Worm (Caenorhabditis elegans): Measurements from ENCODE around the gene mrp-7.
"Not testable (repeated sequence)": the region's sequence is repeated elsewhere in the genome, so short reads cannot be mapped to it uniquely, and the experiment has no call there.

The mrp-7 gene

ce11 chrV:19691954-19692353 is 17.3 kb downstream of the mrp-7 start:
- TF ChIP-seq lsy-2 (tag; optimal IDR thresholded peaks at IDR 0.05) (no peak), alr-1 (tag; optimal IDR thresholded peaks at IDR 0.05; ENCODE audit: borderline replicate concordance) (no peak), fkh-10 (GFP tag; optimal IDR thresholded peaks at IDR 0.05) (no peak), nhr-12 (tag; optimal IDR thresholded peaks at IDR 0.05) (no peak), nhr-90 (tag; optimal IDR thresholded peaks at IDR 0.05; ENCODE audit: poor library complexity) (no peak), nhr-76 (tag; optimal IDR thresholded peaks at IDR 0.05) (no peak)

ce11 chrV:19697348-19698172 is 22.9 kb downstream of the mrp-7 start, which contains the start of the genes Y43F8C.13 and ani-3:
Y43F8C.13 (minus strand) TSS chrV:19697398.
ani-3 (plus strand) TSS chrV:19697732.
- TF ChIP-seq ztf-4 (tag; optimal IDR thresholded peaks at IDR 0.05) (no peak), ceh-82 (tag; optimal IDR thresholded peaks at IDR 0.05) (no peak), grh-1 (GFP tag; IDR thresholded peaks at IDR 0.05) (no peak), lin-35 (GFP tag; optimal IDR thresholded peaks at IDR 0.05) (peak in 1 of 2 experiments; percentile 41), elt-2 (tag; optimal IDR thresholded peaks at IDR 0.05) (peak; percentile 72), fkh-8 (tag; optimal IDR thresholded peaks at IDR 0.05) (no peak), dpl-1 (GFP tag; optimal IDR thresholded peaks at IDR 0.05) (no peak), hlh-17 (GFP tag; optimal IDR thresholded peaks at IDR 0.05; ENCODE audit: borderline replicate concordance) (no peak), pqm-1 (tag; optimal IDR thresholded peaks at IDR 0.05) (peak; percentile 85), efl-3 (GFP tag; optimal IDR thresholded peaks at IDR 0.05) (no peak)

ce11 chrV:19708849-19709248 is 34.2 kb downstream of the mrp-7 start, which contains the start of gene srv-3:
srv-3 (minus strand) TSS chrV:19708949.
- TF ChIP-seq ama-1 (optimal IDR thresholded peaks at IDR 0.05) = no peak
- no peak for TF ChIP-seq isw-1 (GFP tag; IDR thresholded peaks at IDR 0.05)
- no peak for TF ChIP-seq nhr-237 (tag; optimal IDR thresholded peaks at IDR 0.05)
- TF ChIP-seq Y116A8C.19 (tag; optimal IDR thresholded peaks at IDR 0.05; ENCODE audit: borderline replicate concordance) = no peak
- no peak for TF ChIP-seq swsn-7 (tag; optimal IDR thresholded peaks at IDR 0.05)
- TF ChIP-seq lsy-2 (tag; optimal IDR thresholded peaks at IDR 0.05) = no peak
- no peak for TF ChIP-seq hpl-2 (GFP tag; optimal IDR thresholded peaks at IDR 0.05)
- no peak for TF ChIP-seq C04F5.9 (tag; optimal IDR thresholded peaks at IDR 0.05)
- no peak for TF ChIP-seq aly-2 (tag; optimal IDR thresholded peaks at IDR 0.05)
- no peak for TF ChIP-seq alr-1 (tag; optimal IDR thresholded peaks at IDR 0.05; ENCODE audit: borderline replicate concordance)

- TF ChIP-seq lin-35 (GFP tag; optimal IDR thresholded peaks at IDR 0.05); ceh-82 (tag; optimal IDR thresholded peaks at IDR 0.05); sptf-1 (tag; optimal IDR thresholded peaks at IDR 0.05): not testable (repeated sequence)
Observed at ce11 chrV:19710514-19710913, 35.9 kb downstream of the mrp-7 start, which contains the start of gene Y43F8C.15. Y43F8C.15 (minus strand) TSS chrV:19710614.

- not testable (repeated sequence) for TF ChIP-seq C04F5.9 (tag; optimal IDR thresholded peaks at IDR 0.05); unc-86 (tag; optimal IDR thresholded peaks at IDR 0.05); sup-37 (GFP tag; optimal IDR thresholded peaks at IDR 0.05)
Observed at ce11 chrV:19711646-19712045, 37.0 kb downstream of the mrp-7 start, which contains the start of gene Y43F8C.23. Y43F8C.23 (minus strand) TSS chrV:19711746.

- TF ChIP-seq sup-37 (GFP tag; optimal IDR thresholded peaks at IDR 0.05) (no peak), nhr-20 (tag; optimal IDR thresholded peaks at IDR 0.05) (no peak)
Observed at ce11 chrV:19715419-19715818, 40.8 kb downstream of the mrp-7 start, which contains the start of gene Y43F8C.16. Y43F8C.16 (minus strand) TSS chrV:19715519.
